Worm (Caenorhabditis elegans) whole organism, L3 larva: ENCODE results near the gene mog-1.

Experiments used
- nhr-12 ChIP-seq: fragments of 150-350 bp; optimal IDR thresholded peaks from 2 replicates; lab custom pipeline; 2014; ENCODE audit warnings: missing biosample characterization, missing genetic modification characterization
- nhr-76 ChIP-seq: fragments of 150-350 bp; sonication (generic microtip); optimal IDR thresholded peaks from 5 replicates; lab custom pipeline; 2014; ENCODE audit warnings: missing biosample characterization, missing genetic modification characterization
- snpc-4 ChIP-seq: fragments of 150-350 bp; optimal IDR thresholded peaks from 2 replicates; lab custom pipeline; 2014; ENCODE audit warnings: missing biosample characterization, missing genetic modification characterization
- tbx-2 ChIP-seq: sonication (generic microtip); optimal IDR thresholded peaks from 2 replicates; lab custom pipeline; 2016; ENCODE audit warnings: mild to moderate bottlenecking, missing genetic modification characterization, missing compliant biosample characterization

- TF ChIP-seq nhr-76 (tag; lab: Kevin White, UChicago) = no peak
- TF ChIP-seq nhr-12 (tag; lab: Kevin White, UChicago) = no peak
- TF ChIP-seq tbx-2 (tag; lab: Kevin White, UChicago) = no peak
- TF ChIP-seq snpc-4 (tag; lab: Kevin White, UChicago) = no peak
Observed at ce11 chrIII:9927378-9927777, 28.6 kb downstream of the mog-1 start, which contains the start of gene ttr-2.
